Worm (Caenorhabditis elegans) whole organism, L4 larva: ENCODE data around the gene Y2H9A.4.

Experiments used
- Y48G9A.11 ChIP-seq: fragments of 200-800 bp; sonication (Bioruptor generic); IDR thresholded peaks from 2 replicates; pipeline ENCODE4 v1.3.6; 2022; ENCODE audit warnings: missing genetic modification reagents, missing genetic modification characterization, missing compliant biosample characterization
- Y75B8A.6 ChIP-seq: fragments of 200-800 bp; sonication (Bioruptor generic); IDR thresholded peaks from 2 replicates; pipeline ENCODE4 v1.3.6; 2022; ENCODE audit warnings: missing genetic modification reagents, missing genetic modification characterization, missing compliant biosample characterization
- aha-1 ChIP-seq: fragments of 150-350 bp; peaks from one replicate; lab custom pipeline; 2014; ENCODE audit warnings: missing biosample characterization, missing genetic modification characterization
- aly-2 ChIP-seq: sonication (generic microtip); optimal IDR thresholded peaks from 2 replicates; lab custom pipeline; 2018; ENCODE audit warnings: missing biosample characterization, missing genetic modification characterization
- ama-1 ChIP-seq: fragments of 150-350 bp; optimal IDR thresholded peaks from 2 replicates; lab custom pipeline; 2014; ENCODE audit warnings: inconsistent platforms, mixed read lengths
- arid-1 ChIP-seq: fragments of 200-800 bp; sonication (Bioruptor generic); conservative IDR thresholded peaks from 2 replicates; pipeline ENCODE4 v1.3.6; 2022; ENCODE audit warnings: missing genetic modification reagents, missing genetic modification characterization, missing compliant biosample characterization
- ceh-44 ChIP-seq: fragments of 200-800 bp; sonication (Bioruptor generic); IDR thresholded peaks from 2 replicates; pipeline ENCODE4 v1.3.6; 2022; ENCODE audit warnings: missing genetic modification reagents, missing genetic modification characterization, missing compliant biosample characterization
- ceh-82 ChIP-seq: sonication (generic microtip); optimal IDR thresholded peaks from 2 replicates; lab custom pipeline; 2017; ENCODE audit warnings: missing biosample characterization, missing genetic modification characterization
- ces-1 ChIP-seq: fragments of 150-350 bp; sonication (generic microtip); optimal IDR thresholded peaks from 4 replicates; lab custom pipeline; 2014; ENCODE audit warnings: missing biosample characterization, missing genetic modification reagents, missing genetic modification characterization
- daf-16 ChIP-seq, 3 experiments: sonication (generic microtip); optimal IDR thresholded peaks; 2 replicates each; lab custom pipeline; 2016 to 2017; ENCODE audit warnings: missing genetic modification characterization in 3 of 3, missing genetic modification reagents in 3 of 3, mild to moderate bottlenecking in 2 of 3, missing compliant biosample characterization in 2 of 3, missing biosample characterization in 1 of 3, moderate library complexity in 1 of 3
- dmd-8 ChIP-seq: fragments of 200-800 bp; sonication (Bioruptor generic); IDR thresholded peaks from 2 replicates; pipeline ENCODE4 v1.3.6; 2022; ENCODE audit warnings: missing genetic modification characterization, missing compliant biosample characterization
- duxl-1 ChIP-seq: sonication (generic microtip); optimal IDR thresholded peaks from 2 replicates; lab custom pipeline; 2016; ENCODE audit warnings: mild to moderate bottlenecking, missing genetic modification characterization, moderate library complexity, missing compliant biosample characterization; ENCODE audit not compliant: poor library complexity
- hif-1 ChIP-seq, 2 experiments: sonication (generic microtip); optimal IDR thresholded peaks; 2 replicates each; lab custom pipeline; 2016 to 2017; ENCODE audit warnings: missing compliant biosample characterization in 2 of 2, missing genetic modification characterization in 2 of 2, missing genetic modification reagents in 2 of 2, missing genotype in 2 of 2, mild to moderate bottlenecking in 1 of 2
- hlh-11 ChIP-seq: fragments of 200-800 bp; sonication (Bioruptor generic); optimal IDR thresholded peaks from 2 replicates; lab custom pipeline; 2018; ENCODE audit warnings: mild to moderate bottlenecking, missing genetic modification characterization, missing compliant biosample characterization
- hlh-30 ChIP-seq: sonication (generic microtip); optimal IDR thresholded peaks from 2 replicates; lab custom pipeline; 2017; ENCODE audit warnings: antibody characterized with exemption, mild to moderate bottlenecking, missing genetic modification characterization, missing compliant biosample characterization; ENCODE audit not compliant: insufficient read depth
- jun-1 ChIP-seq: fragments of 150-350 bp; optimal IDR thresholded peaks from 2 replicates; lab custom pipeline; 2014; ENCODE audit warnings: missing biosample characterization, missing genetic modification reagents, missing genetic modification characterization
- lim-7 ChIP-seq: fragments of 200-800 bp; sonication (Bioruptor generic); IDR thresholded peaks from 2 replicates; pipeline ENCODE4 v1.3.6; 2022; ENCODE audit warnings: missing genetic modification characterization, missing compliant biosample characterization
- lin-1 ChIP-seq: fragments of 200-800 bp; sonication (Bioruptor generic); IDR thresholded peaks from 2 replicates; pipeline ENCODE4 v1.3.6; 2022; ENCODE audit warnings: missing genetic modification reagents, missing genetic modification characterization, missing compliant biosample characterization
- madf-5 ChIP-seq, 2 experiments: fragments of 200-800 bp; sonication (Bioruptor generic); IDR thresholded peaks; 2 replicates each; pipeline ENCODE4 v1.3.6; 2022; ENCODE audit warnings: missing compliant biosample characterization in 2 of 2, missing genetic modification characterization in 2 of 2
- mes-2 ChIP-seq: sonication (generic microtip); optimal IDR thresholded peaks from 2 replicates; lab custom pipeline; 2016; ENCODE audit warnings: missing genotype, mild to moderate bottlenecking, missing genetic modification characterization, missing compliant biosample characterization; ENCODE audit not compliant: poor library complexity, severe bottlenecking
- mxl-2 ChIP-seq: fragments of 200-800 bp; sonication (Bioruptor generic); conservative IDR thresholded peaks from 2 replicates; pipeline ENCODE4 v1.3.6; 2022; ENCODE audit warnings: missing genetic modification reagents, missing genetic modification characterization, missing compliant biosample characterization
- nhr-11 ChIP-seq: fragments of 150-350 bp; optimal IDR thresholded peaks from 2 replicates; lab custom pipeline; 2014; ENCODE audit warnings: missing biosample characterization, missing genetic modification characterization
- nhr-111 ChIP-seq: fragments of 200-800 bp; sonication (Bioruptor generic); optimal IDR thresholded peaks from 2 replicates; lab custom pipeline; 2018; ENCODE audit warnings: mild to moderate bottlenecking, missing genetic modification characterization, missing compliant biosample characterization
- nhr-25 ChIP-seq: sonication (generic microtip); optimal IDR thresholded peaks from 2 replicates; lab custom pipeline; 2017; ENCODE audit warnings: missing genetic modification characterization, mild to moderate bottlenecking, missing compliant biosample characterization, antibody characterized with exemption, moderate library complexity, borderline replicate concordance; ENCODE audit not compliant: insufficient read depth
- nhr-41 ChIP-seq: fragments of 200-800 bp; sonication (Bioruptor generic); IDR thresholded peaks from 2 replicates; pipeline ENCODE4 v1.3.6; 2022; ENCODE audit warnings: missing genetic modification reagents, missing genetic modification characterization, missing compliant biosample characterization
- nhr-42 ChIP-seq: fragments of 200-800 bp; sonication (Bioruptor generic); IDR thresholded peaks from 2 replicates; pipeline ENCODE4 v1.3.6; 2022; ENCODE audit warnings: missing genetic modification characterization, missing compliant biosample characterization
- nhr-6 ChIP-seq: fragments of 150-350 bp; optimal IDR thresholded peaks from 2 replicates; lab custom pipeline; 2014; ENCODE audit warnings: missing biosample characterization, missing genetic modification characterization
- nhr-76 ChIP-seq: fragments of 150-350 bp; optimal IDR thresholded peaks from 2 replicates; lab custom pipeline; 2014; ENCODE audit warnings: missing biosample characterization, missing genetic modification characterization
- rbr-2 ChIP-seq: sonication (generic microtip); optimal IDR thresholded peaks from 2 replicates; lab custom pipeline; 2016; ENCODE audit warnings: missing genotype, missing genetic modification characterization, missing compliant biosample characterization
- set-16 ChIP-seq: fragments of 200-800 bp; sonication (Bioruptor generic); IDR thresholded peaks from 2 replicates; pipeline ENCODE4 v1.3.6; 2022; ENCODE audit warnings: missing genetic modification reagents, missing genetic modification characterization, missing compliant biosample characterization
- spr-3 ChIP-seq: fragments of 200-800 bp; sonication (Bioruptor generic); optimal IDR thresholded peaks from 2 replicates; lab custom pipeline; 2018; ENCODE audit warnings: mild to moderate bottlenecking, missing genetic modification characterization, missing compliant biosample characterization
- tag-97 ChIP-seq: fragments of 200-800 bp; sonication (Bioruptor generic); IDR thresholded peaks from 2 replicates; pipeline ENCODE4 v1.3.6; 2022; ENCODE audit warnings: missing genetic modification characterization, missing compliant biosample characterization
- tra-1 ChIP-seq: fragments of 200-800 bp; sonication (Bioruptor generic); IDR thresholded peaks from 2 replicates; pipeline ENCODE4 v1.3.6; 2022; ENCODE audit warnings: missing genetic modification reagents, missing genetic modification characterization, missing compliant biosample characterization
- unc-130 ChIP-seq: sonication (generic microtip); optimal IDR thresholded peaks from 2 replicates; lab custom pipeline; 2016; ENCODE audit warnings: missing genetic modification reagents, missing genetic modification characterization, missing compliant biosample characterization
- unc-62 ChIP-seq, 3 experiments: fragments of 150-350 bp in 1 of 3; sonication (generic microtip); optimal IDR thresholded peaks in 2 of 3; peaks in 1 of 3; 1 replicate in 1 of 3; 2 replicates in 2 of 3; lab custom pipeline; 2014 to 2017; ENCODE audit warnings: missing biosample characterization in 3 of 3, missing genetic modification characterization in 3 of 3, missing genetic modification reagents in 3 of 3, missing genotype in 1 of 3
- zag-1 ChIP-seq: fragments of 150-350 bp; optimal IDR thresholded peaks from 2 replicates; lab custom pipeline; 2014; ENCODE audit warnings: missing biosample characterization, missing genetic modification characterization
- zfp-2 ChIP-seq: sonication (generic microtip); optimal IDR thresholded peaks from 2 replicates; lab custom pipeline; 2016; ENCODE audit warnings: mild to moderate bottlenecking, missing genetic modification characterization, missing compliant biosample characterization
- ztf-11 ChIP-seq: fragments of 150-350 bp; optimal IDR thresholded peaks from 2 replicates; lab custom pipeline; 2014; ENCODE audit warnings: missing biosample characterization, missing genetic modification characterization

The Y2H9A.4 gene

ce11 chrV:13468190-13468765, 22.6 kb downstream of the Y2H9A.4 start, which contains the start of the genes F25H9.6 and F25H9.7 (continued):
- TF ChIP-seq ces-1, result no peak
- TF ChIP-seq hif-1 (tag; optimal IDR thresholded peaks at IDR 0.05; lab: Kevin White, UChicago), result peak; percentile 2 to 96
- peak; percentile 88 for TF ChIP-seq duxl-1
- peak; percentile 66 for TF ChIP-seq hlh-11 (tag; lab: Kevin White, UChicago)
- peak; percentile 97 for TF ChIP-seq unc-130
- peak; percentile 63; the same call in 1 of the 2 replicates for TF ChIP-seq ceh-44 (GFP tag; lab: Robert Waterston, UW)
- peak; percentile 100 for TF ChIP-seq mes-2 (tag; lab: Kevin White, UChicago)
- 0 out of 2 replicates have a peak, but pooled peaks have one; percentile 12 for TF ChIP-seq dmd-8
- no peak for TF ChIP-seq nhr-76 (tag; lab: Kevin White, UChicago)
- TF ChIP-seq madf-5 (GFP tag; IDR thresholded peaks at IDR 0.05; lab: Robert Waterston, UW), result peak in 1 of 2 experiments; percentile 40; a peak in 1 of 4 replicates
- TF ChIP-seq ztf-11 (tag; lab: Kevin White, UChicago), result no peak
- peak; percentile 54 for TF ChIP-seq nhr-11 (tag; lab: Kevin White, UChicago)
- TF ChIP-seq aha-1 (tag; lab: Kevin White, UChicago), result peak; percentile 91
- peak; percentile 45 for TF ChIP-seq nhr-111 (GFP tag; lab: Kevin White, UChicago)
- peak; percentile 79 for TF ChIP-seq mxl-2
- peak in 1 of 2 experiments; percentile 98 for TF ChIP-seq unc-62 (GFP tag; optimal IDR thresholded peaks at IDR 0.05 in 1 of 2; lab: Kevin White, UChicago)
- no peak for TF ChIP-seq unc-62 (tag; optimal IDR thresholded peaks at IDR 0.05; lab: Kevin White, UChicago)
- TF ChIP-seq lim-7 (GFP tag; lab: Robert Waterston, UW), result no peak
- TF ChIP-seq nhr-41, result no peak
- peak; percentile 81 for TF ChIP-seq rbr-2 (tag; lab: Kevin White, UChicago)
- no peak for TF ChIP-seq Y75B8A.6 (GFP tag; lab: Robert Waterston, UW)
- no peak for TF ChIP-seq nhr-42
- TF ChIP-seq tra-1 (GFP tag; lab: Robert Waterston, UW), result peak; percentile 79; the same call in 1 of the 2 replicates
- TF ChIP-seq zfp-2, result no peak
- TF ChIP-seq lin-1 (GFP tag; lab: Robert Waterston, UW), result no peak
- no peak for TF ChIP-seq nhr-25 (tag; lab: Kevin White, UChicago)
- TF ChIP-seq spr-3 (GFP tag; lab: Kevin White, UChicago), result peak; percentile 53
- no peak for TF ChIP-seq ama-1 (lab: Kevin White, UChicago)
- TF ChIP-seq Y48G9A.11 (GFP tag; lab: Robert Waterston, UW), result peak; percentile 94
- TF ChIP-seq ceh-82, result no peak
- TF ChIP-seq set-16, result no peak
- peak; percentile 93 for TF ChIP-seq nhr-6
- no peak for TF ChIP-seq aly-2 (tag; lab: Kevin White, UChicago)
- TF ChIP-seq jun-1 (tag; lab: Kevin White, UChicago), result no peak
- peak; percentile 60; the same call in 1 of the 2 replicates for TF ChIP-seq arid-1 (GFP tag; lab: Robert Waterston, UW)
- TF ChIP-seq tag-97 (GFP tag; lab: Robert Waterston, UW), result peak; percentile 90; the same call in 1 of the 2 replicates
- TF ChIP-seq zag-1 (tag; lab: Kevin White, UChicago), result no peak

- TF ChIP-seq daf-16 (GFP tag; optimal IDR thresholded peaks at IDR 0.05; lab: Kevin White, UChicago) (peak in 1 of 2 experiments; percentile 59), daf-16 (tag; optimal IDR thresholded peaks at IDR 0.05; lab: Kevin White, UChicago) (no peak), nhr-11 (tag; lab: Kevin White, UChicago) (peak; percentile 14), hlh-30 (tag; lab: Kevin White, UChicago) (no peak)
Observed at ce11 chrV:13472062-13472461, 26.4 kb downstream of the Y2H9A.4 start.
